1 fruit fly cellular context compared by ENCODE assay signal in genomic region chr2L:15752096-15752495, dm6.
A peak's percentile ranks its signal among the peaks of the same experiment; 100 is the strongest.
TF ChIP-seq lines count a peak whose summit lies in the region.

TSS of gene Mtr4 (plus strand) at chr2L:15752263.

TF ChIP-seq in whole organism, embryonic, 481 proteins besides CTCF, POLR2A, EP300 and RAD21 (continued from another document):
- no peak for TF ChIP-seq br (optimal IDR thresholded peaks at IDR 0.05; lab: Kevin White, UChicago)
- TF ChIP-seq CG10267 (tag; optimal IDR thresholded peaks at IDR 0.05; lab: Kevin White, UChicago), result peak; percentile 10
- peak; percentile 11 for TF ChIP-seq Sin3A (optimal IDR thresholded peaks at IDR 0.05; lab: Kevin White, UChicago)
- TF ChIP-seq CG11695 (GFP tag; IDR thresholded peaks at IDR 0.05; lab: Robert Waterston, UW), result no peak
- TF ChIP-seq tap (tag; optimal IDR thresholded peaks at IDR 0.05; lab: Kevin White, UChicago), result no peak
- TF ChIP-seq CG4707 (GFP tag; optimal IDR thresholded peaks at IDR 0.05; lab: Kevin White, UChicago), result no peak
- no peak for TF ChIP-seq pita (GFP tag; optimal IDR thresholded peaks at IDR 0.05; lab: Kevin White, UChicago)
- TF ChIP-seq Dp (GFP tag; optimal IDR thresholded peaks at IDR 0.05; lab: Kevin White, UChicago), result peak; percentile 35
- TF ChIP-seq CG16813 (GFP tag; IDR thresholded peaks at IDR 0.05; lab: Robert Waterston, UW; ENCODE audit: partially characterized antibody), result peak; percentile 41; the same call in 1 of the 3 replicates
- TF ChIP-seq kni (GFP tag; optimal IDR thresholded peaks at IDR 0.05; lab: Kevin White, UChicago), result no peak
- TF ChIP-seq trem (tag; optimal IDR thresholded peaks at IDR 0.05; lab: Kevin White, UChicago), result peak; percentile 3
- TF ChIP-seq Dip3 (GFP tag; optimal IDR thresholded peaks at IDR 0.05; lab: Kevin White, UChicago), result no peak
- peak; percentile 76 for TF ChIP-seq MESR4 (GFP tag; optimal IDR thresholded peaks at IDR 0.05; lab: Kevin White, UChicago)
- peak; percentile 19; the same call in 1 of the 2 replicates for TF ChIP-seq ato (GFP tag; IDR thresholded peaks at IDR 0.05; lab: Robert Waterston, UW; ENCODE audit: partially characterized antibody)
- TF ChIP-seq stc (GFP tag; IDR thresholded peaks at IDR 0.05; lab: Robert Waterston, UW), result no peak
- TF ChIP-seq nom (GFP tag; optimal IDR thresholded peaks at IDR 0.05; lab: Kevin White, UChicago), result no peak
- no peak for TF ChIP-seq CG42726 (GFP tag; IDR thresholded peaks at IDR 0.05; lab: Robert Waterston, UW; ENCODE audit: partially characterized antibody)
- peak; percentile 16 for TF ChIP-seq BEAF-32 (GFP tag; optimal IDR thresholded peaks at IDR 0.05; lab: Kevin White, UChicago)
- no peak for TF ChIP-seq Max (GFP tag; optimal IDR thresholded peaks at IDR 0.05; lab: Kevin White, UChicago)
- TF ChIP-seq stwl (tag; optimal IDR thresholded peaks at IDR 0.05; lab: Kevin White, UChicago), result peak; percentile 10
- no peak for TF ChIP-seq cas (GFP tag; IDR thresholded peaks at IDR 0.05; lab: Robert Waterston, UW)
